Fruit fly (Drosophila melanogaster) whole organism, embryonic: ENCODE data around the gene CG17777.

Experiments
- CG10565 ChIP-seq: fragments of 200-800 bp; sonication (Bioruptor generic); optimal IDR thresholded peaks from 3 replicates; lab custom pipeline; 2016; ENCODE audit warnings: missing biosample characterization, mild to moderate bottlenecking, missing genetic modification characterization
- CG11247 ChIP-seq: fragments of 200-800 bp; sonication (Bioruptor generic); IDR thresholded peaks from 2 replicates; pipeline ENCODE4 v1.3.6; 2022; ENCODE audit warnings: missing biosample characterization, missing genetic modification characterization
- CG4707 ChIP-seq: fragments of 200-800 bp; sonication (Bioruptor generic); optimal IDR thresholded peaks from 2 replicates; lab custom pipeline; 2018; ENCODE audit warnings: missing biosample characterization, mild to moderate bottlenecking, missing genetic modification characterization, moderate library complexity
- Mad ChIP-seq: fragments of 200-800 bp; sonication (Bioruptor generic); optimal IDR thresholded peaks from 2 replicates; lab custom pipeline; 2016; ENCODE audit warnings: missing biosample characterization, missing genetic modification characterization
- psq ChIP-seq: fragments of 200-800 bp; sonication (Bioruptor generic); optimal IDR thresholded peaks from 2 replicates; lab custom pipeline; 2017; ENCODE audit warnings: missing biosample characterization, missing genetic modification characterization

- TF ChIP-seq Mad (GFP tag; lab: Kevin White, UChicago), result no peak
- TF ChIP-seq CG4707, result no peak
- no peak for TF ChIP-seq psq (GFP tag; lab: Kevin White, UChicago)
- TF ChIP-seq CG11247 (GFP tag; lab: Robert Waterston, UW), result no peak
- TF ChIP-seq CG10565 (GFP tag; lab: Kevin White, UChicago), result no peak
Measured at dm6 chrX:2145114-2145513, 41.5 kb upstream of the CG17777 start, which contains the start of gene Pgd.
